Worm (Caenorhabditis elegans) whole organism, L4 larva: ENCODE results near the gene dpf-2.

Experiments
- T26A8.4 ChIP-seq: fragments of 200-800 bp; sonication (Bioruptor generic); IDR thresholded peaks from 2 replicates; pipeline ENCODE4 v1.3.6; 2022; ENCODE audit warnings: missing genetic modification characterization, missing compliant biosample characterization
- Y105C5A.15 ChIP-seq: fragments of 200-800 bp; sonication (Bioruptor generic); IDR thresholded peaks from 2 replicates; pipeline ENCODE4 v1.3.6; 2022; ENCODE audit warnings: missing genetic modification characterization, missing compliant biosample characterization
- Y5F2A.4 ChIP-seq: fragments of 200-800 bp; sonication (Bioruptor generic); optimal IDR thresholded peaks from 2 replicates; lab custom pipeline; 2018; ENCODE audit warnings: mild to moderate bottlenecking, missing genetic modification characterization, missing compliant biosample characterization
- ZK337.2 ChIP-seq: fragments of 200-800 bp; sonication (Bioruptor generic); IDR thresholded peaks from 2 replicates; pipeline ENCODE4 v1.3.6; 2022; ENCODE audit warnings: missing genetic modification reagents, missing genetic modification characterization, missing compliant biosample characterization
- aha-1 ChIP-seq: fragments of 150-350 bp; peaks from one replicate; lab custom pipeline; 2014; ENCODE audit warnings: missing biosample characterization, missing genetic modification characterization
- ama-1 ChIP-seq: fragments of 150-350 bp; optimal IDR thresholded peaks from 2 replicates; lab custom pipeline; 2014; ENCODE audit warnings: inconsistent platforms, mixed read lengths
- attf-4 ChIP-seq: sonication (generic microtip); optimal IDR thresholded peaks from 3 replicates; lab custom pipeline; 2017; ENCODE audit warnings: missing biosample characterization, missing genetic modification characterization
- ceh-28 ChIP-seq: fragments of 150-350 bp; optimal IDR thresholded peaks from 2 replicates; lab custom pipeline; 2014; ENCODE audit warnings: missing biosample characterization, missing genetic modification reagents, missing genetic modification characterization
- ceh-62 ChIP-seq: sonication (generic microtip); optimal IDR thresholded peaks from 2 replicates; lab custom pipeline; 2017; ENCODE audit warnings: missing biosample characterization, missing genetic modification characterization
- ceh-82 ChIP-seq: sonication (generic microtip); optimal IDR thresholded peaks from 2 replicates; lab custom pipeline; 2017; ENCODE audit warnings: missing biosample characterization, missing genetic modification characterization
- ces-1 ChIP-seq: fragments of 150-350 bp; sonication (generic microtip); optimal IDR thresholded peaks from 4 replicates; lab custom pipeline; 2014; ENCODE audit warnings: missing biosample characterization, missing genetic modification reagents, missing genetic modification characterization
- cey-2 ChIP-seq: sonication (generic microtip); optimal IDR thresholded peaks from 3 replicates; lab custom pipeline; 2017; ENCODE audit warnings: missing genetic modification characterization, mild to moderate bottlenecking, missing compliant biosample characterization, antibody characterized with exemption, borderline replicate concordance; ENCODE audit not compliant: insufficient read depth
- daf-8 ChIP-seq: fragments of 200-800 bp; sonication (Bioruptor generic); IDR thresholded peaks from 2 replicates; pipeline ENCODE4 v1.3.6; 2022; ENCODE audit warnings: missing genetic modification characterization, missing compliant biosample characterization
- egl-43 ChIP-seq: fragments of 200-800 bp; sonication (Bioruptor generic); IDR thresholded peaks from 2 replicates; pipeline ENCODE4 v1.3.6; 2022; ENCODE audit warnings: missing genetic modification reagents, missing genetic modification characterization, missing compliant biosample characterization
- fkh-10 ChIP-seq: fragments of 150-350 bp; optimal IDR thresholded peaks from 2 replicates; lab custom pipeline; 2014; ENCODE audit warnings: missing biosample characterization, missing genetic modification reagents, missing genetic modification characterization
- gei-8 ChIP-seq: fragments of 200-800 bp; sonication (Bioruptor generic); optimal IDR thresholded peaks from 2 replicates; lab custom pipeline; 2018; ENCODE audit warnings: mild to moderate bottlenecking, missing genetic modification characterization, missing compliant biosample characterization
- hlh-11 ChIP-seq: fragments of 200-800 bp; sonication (Bioruptor generic); optimal IDR thresholded peaks from 2 replicates; lab custom pipeline; 2018; ENCODE audit warnings: mild to moderate bottlenecking, missing genetic modification characterization, missing compliant biosample characterization
- hlh-30 ChIP-seq: sonication (generic microtip); optimal IDR thresholded peaks from 2 replicates; lab custom pipeline; 2017; ENCODE audit warnings: antibody characterized with exemption, mild to moderate bottlenecking, missing genetic modification characterization, missing compliant biosample characterization; ENCODE audit not compliant: insufficient read depth
- hmg-1.1 ChIP-seq: fragments of 200-800 bp; sonication (Bioruptor generic); IDR thresholded peaks from 2 replicates; pipeline ENCODE4 v1.3.6; 2022; ENCODE audit warnings: missing genetic modification reagents, missing genetic modification characterization, missing compliant biosample characterization
- lim-7 ChIP-seq: fragments of 200-800 bp; sonication (Bioruptor generic); IDR thresholded peaks from 2 replicates; pipeline ENCODE4 v1.3.6; 2022; ENCODE audit warnings: missing genetic modification characterization, missing compliant biosample characterization
- lir-3 ChIP-seq: sonication (generic microtip); optimal IDR thresholded peaks from 2 replicates; lab custom pipeline; 2016; ENCODE audit warnings: mild to moderate bottlenecking, missing genetic modification characterization, missing compliant biosample characterization
- lsy-2 ChIP-seq, 2 experiments: fragments of 150-350 bp in 1 of 2; sonication (generic microtip) in 1 of 2; optimal IDR thresholded peaks; 2 replicates each; lab custom pipeline; 2014 to 2017; ENCODE audit warnings: missing biosample characterization in 2 of 2, missing genetic modification characterization in 2 of 2
- madf-5 ChIP-seq, 2 experiments: fragments of 200-800 bp; sonication (Bioruptor generic); IDR thresholded peaks; 2 replicates each; pipeline ENCODE4 v1.3.6; 2022; ENCODE audit warnings: missing compliant biosample characterization in 2 of 2, missing genetic modification characterization in 2 of 2
- madf-9 ChIP-seq: fragments of 200-800 bp; sonication (Bioruptor generic); conservative IDR thresholded peaks from 2 replicates; pipeline ENCODE4 v1.3.6; 2022; ENCODE audit warnings: missing genetic modification reagents, missing genetic modification characterization, missing compliant biosample characterization
- mdl-1 ChIP-seq, 2 experiments: fragments of 150-350 bp in 1 of 2; sonication (generic microtip) in 1 of 2; optimal IDR thresholded peaks; 2 replicates each; lab custom pipeline; 2014 to 2017; ENCODE audit warnings: missing biosample characterization in 2 of 2, missing genetic modification characterization in 2 of 2
- mdt-29 ChIP-seq: fragments of 200-800 bp; sonication (Bioruptor generic); IDR thresholded peaks from 2 replicates; pipeline ENCODE4 v1.3.6; 2022; ENCODE audit warnings: missing genetic modification reagents, missing genetic modification characterization, missing compliant biosample characterization
- mep-1 ChIP-seq: fragments of 150-350 bp; sonication (generic microtip); optimal IDR thresholded peaks from 3 replicates; lab custom pipeline; 2014; ENCODE audit warnings: missing biosample characterization, missing genetic modification characterization
- mes-2 ChIP-seq: sonication (generic microtip); optimal IDR thresholded peaks from 2 replicates; lab custom pipeline; 2016; ENCODE audit warnings: missing genotype, mild to moderate bottlenecking, missing genetic modification characterization, missing compliant biosample characterization; ENCODE audit not compliant: poor library complexity, severe bottlenecking
- nhr-10 ChIP-seq: fragments of 150-350 bp; optimal IDR thresholded peaks from 2 replicates; lab custom pipeline; 2014; ENCODE audit warnings: missing biosample characterization, missing genetic modification characterization
- nhr-102 ChIP-seq: sonication (generic microtip); optimal IDR thresholded peaks from 2 replicates; lab custom pipeline; 2016; ENCODE audit warnings: mild to moderate bottlenecking, missing genetic modification characterization, moderate library complexity, missing compliant biosample characterization
- nhr-111 ChIP-seq: fragments of 200-800 bp; sonication (Bioruptor generic); optimal IDR thresholded peaks from 2 replicates; lab custom pipeline; 2018; ENCODE audit warnings: mild to moderate bottlenecking, missing genetic modification characterization, missing compliant biosample characterization
- nhr-237 ChIP-seq: sonication (generic microtip); optimal IDR thresholded peaks from 2 replicates; lab custom pipeline; 2017; ENCODE audit warnings: missing biosample characterization, missing genetic modification characterization
- nhr-25 ChIP-seq: sonication (generic microtip); optimal IDR thresholded peaks from 2 replicates; lab custom pipeline; 2017; ENCODE audit warnings: missing genetic modification characterization, mild to moderate bottlenecking, missing compliant biosample characterization, antibody characterized with exemption, moderate library complexity, borderline replicate concordance; ENCODE audit not compliant: insufficient read depth
- nhr-28 ChIP-seq: fragments of 150-350 bp; optimal IDR thresholded peaks from 2 replicates; lab custom pipeline; 2014; ENCODE audit warnings: missing biosample characterization, missing genetic modification characterization
- nhr-41 ChIP-seq: fragments of 200-800 bp; sonication (Bioruptor generic); IDR thresholded peaks from 2 replicates; pipeline ENCODE4 v1.3.6; 2022; ENCODE audit warnings: missing genetic modification reagents, missing genetic modification characterization, missing compliant biosample characterization
- nhr-42 ChIP-seq: fragments of 200-800 bp; sonication (Bioruptor generic); IDR thresholded peaks from 2 replicates; pipeline ENCODE4 v1.3.6; 2022; ENCODE audit warnings: missing genetic modification characterization, missing compliant biosample characterization
- nhr-76 ChIP-seq: fragments of 150-350 bp; optimal IDR thresholded peaks from 2 replicates; lab custom pipeline; 2014; ENCODE audit warnings: missing biosample characterization, missing genetic modification characterization
- rbr-2 ChIP-seq: sonication (generic microtip); optimal IDR thresholded peaks from 2 replicates; lab custom pipeline; 2016; ENCODE audit warnings: missing genotype, missing genetic modification characterization, missing compliant biosample characterization
- saeg-2 ChIP-seq: fragments of 200-800 bp; sonication (Bioruptor generic); IDR thresholded peaks from 2 replicates; pipeline ENCODE4 v1.3.6; 2022; ENCODE audit warnings: missing genetic modification reagents, missing genetic modification characterization, missing compliant biosample characterization
- spr-1 ChIP-seq: sonication (generic microtip); optimal IDR thresholded peaks from 2 replicates; lab custom pipeline; 2016; ENCODE audit warnings: mild to moderate bottlenecking, missing genetic modification characterization, missing compliant biosample characterization
- spr-3 ChIP-seq: fragments of 200-800 bp; sonication (Bioruptor generic); optimal IDR thresholded peaks from 2 replicates; lab custom pipeline; 2018; ENCODE audit warnings: mild to moderate bottlenecking, missing genetic modification characterization, missing compliant biosample characterization
- tra-1 ChIP-seq: fragments of 200-800 bp; sonication (Bioruptor generic); IDR thresholded peaks from 2 replicates; pipeline ENCODE4 v1.3.6; 2022; ENCODE audit warnings: missing genetic modification reagents, missing genetic modification characterization, missing compliant biosample characterization
- unc-130 ChIP-seq: sonication (generic microtip); optimal IDR thresholded peaks from 2 replicates; lab custom pipeline; 2016; ENCODE audit warnings: missing genetic modification reagents, missing genetic modification characterization, missing compliant biosample characterization
- unc-39 ChIP-seq: sonication (generic microtip); optimal IDR thresholded peaks from 2 replicates; lab custom pipeline; 2017; ENCODE audit warnings: missing biosample characterization, missing genetic modification characterization
- zag-1 ChIP-seq: fragments of 150-350 bp; optimal IDR thresholded peaks from 2 replicates; lab custom pipeline; 2014; ENCODE audit warnings: missing biosample characterization, missing genetic modification characterization
- zfp-2 ChIP-seq: sonication (generic microtip); optimal IDR thresholded peaks from 2 replicates; lab custom pipeline; 2016; ENCODE audit warnings: mild to moderate bottlenecking, missing genetic modification characterization, missing compliant biosample characterization
- zip-11 ChIP-seq: fragments of 200-800 bp; sonication (Bioruptor generic); IDR thresholded peaks from 2 replicates; pipeline ENCODE4 v1.3.6; 2022; ENCODE audit warnings: missing genetic modification characterization, missing compliant biosample characterization
- ztf-11 ChIP-seq: fragments of 150-350 bp; optimal IDR thresholded peaks from 2 replicates; lab custom pipeline; 2014; ENCODE audit warnings: missing biosample characterization, missing genetic modification characterization
- ztf-7 ChIP-seq: fragments of 150-350 bp; optimal IDR thresholded peaks from 2 replicates; lab custom pipeline; 2014; ENCODE audit warnings: missing biosample characterization, missing genetic modification characterization

Gene dpf-2

DNA sequence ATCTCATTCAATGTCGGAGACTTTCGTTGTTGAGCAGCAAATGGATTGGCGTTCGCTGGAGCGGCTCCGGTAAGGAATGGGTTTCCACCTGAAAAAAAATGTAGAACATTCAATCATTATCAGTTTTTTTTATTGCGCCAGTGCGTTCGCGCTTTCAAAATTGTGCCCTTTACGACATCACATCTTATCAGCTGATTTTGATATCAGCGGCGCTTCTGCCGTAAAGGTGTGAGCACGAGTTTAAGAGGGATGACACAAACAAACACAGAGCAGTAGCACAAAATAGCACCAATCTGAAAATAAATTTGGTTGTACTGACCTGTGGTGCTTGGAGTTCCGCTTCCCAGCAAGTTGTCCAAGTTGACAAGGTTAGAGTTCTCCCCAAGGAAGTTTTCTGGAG is 14.9 kb upstream of the dpf-2 start (continued):
- TF ChIP-seq madf-9 = no peak
- no peak for TF ChIP-seq nhr-42 (GFP tag; lab: Robert Waterston, UW)
- TF ChIP-seq spr-3 (GFP tag; lab: Kevin White, UChicago) = no peak
- no peak for TF ChIP-seq zip-11 (GFP tag; lab: Robert Waterston, UW)
- TF ChIP-seq ceh-82 = no peak
- TF ChIP-seq egl-43 (GFP tag; lab: Robert Waterston, UW) = no peak
- TF ChIP-seq Y5F2A.4 (GFP tag; lab: Kevin White, UChicago) = no peak
- no peak for TF ChIP-seq mes-2 (tag; lab: Kevin White, UChicago)
- no peak for TF ChIP-seq gei-8 (GFP tag; lab: Kevin White, UChicago)
- TF ChIP-seq mdl-1 (tag; optimal IDR thresholded peaks at IDR 0.05; lab: Kevin White, UChicago) = peak in 1 of 2 experiments; percentile 45
- peak; percentile 6 for TF ChIP-seq mep-1 (tag; lab: Kevin White, UChicago)
- no peak for TF ChIP-seq attf-4 (tag; lab: Kevin White, UChicago)
- no peak for TF ChIP-seq ceh-62
- no peak for TF ChIP-seq lir-3 (tag; lab: Kevin White, UChicago)
- TF ChIP-seq zfp-2 (tag; lab: Kevin White, UChicago) = no peak
- no peak for TF ChIP-seq nhr-76 (tag; lab: Kevin White, UChicago)
- TF ChIP-seq hmg-1.1 = no peak
- TF ChIP-seq ztf-7 (tag; lab: Kevin White, UChicago) = no peak
- peak; percentile 19 for TF ChIP-seq ama-1 (lab: Kevin White, UChicago)
- TF ChIP-seq aha-1 (tag; lab: Kevin White, UChicago) = no peak
- peak; percentile 81 for TF ChIP-seq hlh-11 (tag; lab: Kevin White, UChicago)
- TF ChIP-seq nhr-25 (tag; lab: Kevin White, UChicago) = no peak
- no peak for TF ChIP-seq daf-8 (GFP tag; lab: Robert Waterston, UW)
- no peak for TF ChIP-seq nhr-237 (tag; lab: Kevin White, UChicago)
- TF ChIP-seq madf-5 (GFP tag; IDR thresholded peaks at IDR 0.05; lab: Robert Waterston, UW) = no peak
- TF ChIP-seq nhr-28 (tag; lab: Kevin White, UChicago) = peak; percentile 83
- TF ChIP-seq nhr-111 (GFP tag; lab: Kevin White, UChicago) = no peak
- no peak for TF ChIP-seq ztf-11

DNA sequence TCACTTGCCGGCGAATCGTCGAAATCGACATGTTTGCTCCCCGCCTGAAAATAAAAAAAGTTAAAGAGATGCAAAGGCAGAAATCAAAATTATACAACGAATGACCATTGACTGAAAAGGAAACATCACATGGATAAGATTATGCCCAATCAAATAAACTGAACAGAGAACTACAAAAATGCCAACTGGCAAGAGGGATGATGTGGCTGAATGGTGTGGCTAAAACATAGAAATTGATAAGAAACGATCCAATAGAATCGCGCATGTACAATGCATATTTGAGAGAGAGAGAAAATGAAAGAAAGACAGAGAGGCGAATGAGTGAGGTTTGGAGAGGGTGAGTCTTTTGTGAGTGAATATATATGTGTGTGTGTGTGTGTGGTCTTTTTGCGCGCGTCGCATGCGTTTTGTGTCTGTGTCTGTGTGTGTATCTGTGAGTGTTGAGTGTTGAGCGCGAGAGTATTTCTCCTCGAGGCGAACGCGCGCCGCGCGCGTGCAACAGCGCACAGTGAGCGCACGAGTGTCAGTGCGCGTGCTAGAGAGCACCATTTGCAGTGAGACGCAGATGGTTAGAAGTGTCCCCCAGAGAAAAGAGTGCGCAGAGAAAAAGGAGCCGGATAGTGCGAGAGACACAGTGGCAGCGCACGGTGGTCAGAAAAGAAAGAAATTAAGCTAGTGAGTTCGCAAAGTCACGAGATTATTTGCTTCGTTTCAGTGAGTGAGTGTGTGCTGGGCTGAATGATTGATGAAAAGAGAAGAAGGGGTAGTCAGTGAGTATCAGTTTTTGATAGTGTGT is 13.0 kb upstream of the dpf-2 start, which contains the start of gene epn-1:
TSS of gene epn-1 (minus strand) at position 51 of the 796 bp plus-strand sequence.
- TF ChIP-seq lim-7 (GFP tag; lab: Robert Waterston, UW) (peak; percentile 65), nhr-237 (tag; lab: Kevin White, UChicago) (peak; percentile 51), zag-1 (tag; lab: Kevin White, UChicago) (peak; percentile 72), ceh-62 (no peak), lsy-2 (tag; optimal IDR thresholded peaks at IDR 0.05; lab: Kevin White, UChicago) (peak; percentile 89 to 90), rbr-2 (peak; percentile 97), hlh-30 (peak; percentile 100), mdt-29 (GFP tag; lab: Robert Waterston, UW) (peak; percentile 90), mep-1 (tag; lab: Kevin White, UChicago) (peak; percentile 98), ceh-28 (tag; lab: Kevin White, UChicago) (peak; percentile 39), nhr-10 (tag; lab: Kevin White, UChicago) (peak; percentile 96), egl-43 (GFP tag; lab: Robert Waterston, UW) (peak; percentile 94), ama-1 (lab: Kevin White, UChicago) (peak; percentile 18), spr-1 (tag; lab: Kevin White, UChicago) (peak; percentile 94), nhr-102 (tag; lab: Kevin White, UChicago) (peak; percentile 98), nhr-41 (GFP tag; lab: Robert Waterston, UW) (peak; percentile 68; the same call in 1 of the 2 replicates), saeg-2 (GFP tag; lab: Robert Waterston, UW) (peak; percentile 95), hlh-11 (tag; lab: Kevin White, UChicago) (peak; percentile 100), cey-2 (tag; lab: Kevin White, UChicago) (no peak), ces-1 (no peak), tra-1 (peak; percentile 99), unc-39 (tag; lab: Kevin White, UChicago) (peak; percentile 71), ZK337.2 (peak; percentile 50; the same call in 1 of the 2 replicates), fkh-10 (GFP tag; lab: Kevin White, UChicago) (peak; percentile 89), T26A8.4 (peak; percentile 94), Y105C5A.15 (GFP tag; lab: Robert Waterston, UW) (0 out of 2 replicates have a peak, but pooled peaks have one; percentile 35), unc-130 (GFP tag; lab: Kevin White, UChicago) (peak; percentile 53)
